Worm (Caenorhabditis elegans) whole organism, L2 larva: ENCODE data around the gene T26H8.5.
"Not testable (repeated sequence)": the region's sequence is repeated elsewhere in the genome, so short reads cannot be mapped to it uniquely, and the experiment has no call there.

ENCODE experiments used
- C34F6.9 ChIP-seq: fragments of 150-350 bp; optimal IDR thresholded peaks from 2 replicates; lab custom pipeline; 2014; ENCODE audit warnings: missing biosample characterization, missing genetic modification characterization
- R02D3.7 ChIP-seq: fragments of 150-350 bp; optimal IDR thresholded peaks from 2 replicates; lab custom pipeline; 2014; ENCODE audit warnings: missing biosample characterization, missing genetic modification characterization
- ZK546.5 ChIP-seq: sonication (generic microtip); optimal IDR thresholded peaks from 2 replicates; lab custom pipeline; 2017; ENCODE audit warnings: missing biosample characterization, missing genetic modification characterization
- aly-2 ChIP-seq: fragments of 150-350 bp; optimal IDR thresholded peaks from 2 replicates; lab custom pipeline; 2014; ENCODE audit warnings: missing biosample characterization, missing genetic modification characterization
- crh-2 ChIP-seq: sonication (generic microtip); optimal IDR thresholded peaks from 2 replicates; lab custom pipeline; 2017; ENCODE audit warnings: missing biosample characterization, missing genetic modification characterization
- elt-3 ChIP-seq: sonication (generic microtip); optimal IDR thresholded peaks from 2 replicates; lab custom pipeline; 2017; ENCODE audit warnings: missing biosample characterization, missing genetic modification characterization
- fos-1 ChIP-seq: fragments of 150-350 bp; optimal IDR thresholded peaks from 2 replicates; lab custom pipeline; 2014; ENCODE audit warnings: missing biosample characterization, missing genetic modification characterization
- lin-11 ChIP-seq: fragments of 150-350 bp; sonication (generic microtip); optimal IDR thresholded peaks from 2 replicates; lab custom pipeline; 2014; ENCODE audit warnings: missing biosample characterization, missing genetic modification characterization, inconsistent platforms, mixed read lengths
- lin-13 ChIP-seq: fragments of 150-350 bp; optimal IDR thresholded peaks from 2 replicates; lab custom pipeline; 2014; ENCODE audit warnings: missing biosample characterization, missing genetic modification reagents, missing genetic modification characterization
- mdl-1 ChIP-seq, 2 experiments: fragments of 150-350 bp in 1 of 2; sonication (generic microtip) in 1 of 2; optimal IDR thresholded peaks; 2 replicates each; lab custom pipeline; 2017; ENCODE audit warnings: missing biosample characterization in 2 of 2, missing genetic modification characterization in 2 of 2
- nhr-12 ChIP-seq: fragments of 150-350 bp; optimal IDR thresholded peaks from 2 replicates; lab custom pipeline; 2014; ENCODE audit warnings: missing biosample characterization, missing genetic modification characterization
- nhr-6 ChIP-seq: fragments of 150-350 bp; optimal IDR thresholded peaks from 2 replicates; lab custom pipeline; 2014; ENCODE audit warnings: missing biosample characterization, missing genetic modification characterization
- peb-1 ChIP-seq: fragments of 150-350 bp; optimal IDR thresholded peaks from 2 replicates; lab custom pipeline; 2014; ENCODE audit warnings: missing biosample characterization, missing genetic modification characterization
- sma-9 ChIP-seq, 2 experiments: fragments of 150-350 bp in 1 of 2; sonication (generic microtip) in 1 of 2; optimal IDR thresholded peaks; 2 replicates each; lab custom pipeline; 2014 to 2016; ENCODE audit warnings: missing genetic modification characterization in 2 of 2, mild to moderate bottlenecking in 1 of 2, missing biosample characterization in 1 of 2, missing compliant biosample characterization in 1 of 2, missing genetic modification reagents in 1 of 2, moderate library complexity in 1 of 2

Gene T26H8.5

DNA sequence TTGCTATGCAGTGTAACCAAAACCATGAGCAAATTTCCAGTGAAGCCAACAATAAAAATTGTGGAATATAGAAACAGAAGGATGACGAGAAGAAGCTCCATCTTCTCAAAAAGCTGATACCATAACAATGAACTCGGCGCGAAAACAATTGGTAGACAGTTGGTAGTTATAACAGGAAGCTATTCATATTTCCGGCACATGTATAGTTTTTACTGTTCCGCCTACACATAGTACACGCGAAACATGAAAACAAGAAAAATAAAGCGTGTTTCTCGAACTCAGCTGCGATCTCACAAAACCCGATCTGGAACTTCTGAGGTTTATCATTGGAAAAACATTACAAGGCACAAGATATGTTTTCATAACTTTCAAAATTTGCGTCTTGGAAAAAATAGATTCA is 46.4 kb downstream of the T26H8.5 start, which contains the start of gene srsx-37:
Gene srsx-37 (minus strand): TSS at position 101 of the 400 bp plus-strand sequence.
- no peak for TF ChIP-seq R02D3.7 (tag; lab: Kevin White, UChicago)
- no peak for TF ChIP-seq lin-11 (tag; lab: Kevin White, UChicago)
- TF ChIP-seq peb-1 = no peak
- no peak for TF ChIP-seq fos-1
- no peak for TF ChIP-seq nhr-6 (tag; lab: Kevin White, UChicago)
- TF ChIP-seq C34F6.9 = no peak
- TF ChIP-seq lin-13 (GFP tag; lab: Kevin White, UChicago) = no peak
- no peak for TF ChIP-seq aly-2 (tag; lab: Kevin White, UChicago)
- no peak for TF ChIP-seq elt-3 (tag; lab: Kevin White, UChicago)
- no peak for TF ChIP-seq sma-9 (GFP tag; optimal IDR thresholded peaks at IDR 0.05; lab: Kevin White, UChicago)
- no peak for TF ChIP-seq sma-9 (tag; optimal IDR thresholded peaks at IDR 0.05; lab: Kevin White, UChicago)
- no peak for TF ChIP-seq ZK546.5 (tag; lab: Kevin White, UChicago)

DNA sequence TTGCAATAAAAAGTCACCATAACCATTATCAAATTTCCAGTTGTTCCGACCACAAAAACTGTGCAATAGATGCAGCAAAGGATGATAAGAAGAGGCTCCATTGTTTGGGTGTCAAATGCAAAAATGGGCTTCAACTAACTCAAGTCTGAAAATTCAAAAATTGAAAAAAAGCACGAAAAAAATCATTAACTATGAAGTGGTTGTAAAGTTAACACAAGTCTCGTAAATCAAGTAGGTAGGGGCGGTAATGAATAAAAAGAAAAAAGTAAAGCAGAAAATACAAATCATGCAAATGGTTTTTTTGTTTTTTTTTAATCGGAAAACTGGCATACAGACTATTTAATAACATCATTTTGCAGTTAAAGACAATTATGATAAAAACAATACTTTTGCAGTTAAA is 48.7 kb downstream of the T26H8.5 start, which contains the start of gene srsx-39:
Gene srsx-39 (minus strand): TSS at position 101 of the 400 bp plus-strand sequence.
- TF ChIP-seq crh-2; nhr-12; mdl-1 (tag; optimal IDR thresholded peaks at IDR 0.05; lab: Kevin White, UChicago): not testable (repeated sequence)
